Worm (Caenorhabditis elegans) whole organism, young adult: Measurements from ENCODE around the gene spp-14.

ENCODE experiments used
- die-1 ChIP-seq: sonication (generic microtip); optimal IDR thresholded peaks from 2 replicates; lab custom pipeline; 2016; ENCODE audit warnings: missing genotype, mild to moderate bottlenecking, missing genetic modification characterization, missing compliant biosample characterization
- dox-1 ChIP-seq: fragments of 200-800 bp; sonication (Bioruptor generic); IDR thresholded peaks from 2 replicates; pipeline ENCODE4 v1.3.6; 2022; ENCODE audit warnings: missing genetic modification reagents, missing genetic modification characterization, missing compliant biosample characterization
- let-607 ChIP-seq, 2 experiments: fragments of 200-800 bp in 1 of 2; sonication (Bioruptor generic) in 1 of 2; sonication (generic microtip) in 1 of 2; optimal IDR thresholded peaks; 2 replicates each; lab custom pipeline; 2016 to 2018; ENCODE audit warnings: mild to moderate bottlenecking in 2 of 2, missing compliant biosample characterization in 2 of 2, missing genetic modification characterization in 2 of 2, moderate library complexity in 2 of 2, missing genotype in 1 of 2
- nhr-90 ChIP-seq: sonication (generic microtip); optimal IDR thresholded peaks from 2 replicates; lab custom pipeline; 2016; ENCODE audit warnings: missing genotype, mild to moderate bottlenecking, missing genetic modification characterization, missing compliant biosample characterization
- pha-4 ChIP-seq: fragments of 150-350 bp; sonication (generic microtip); optimal IDR thresholded peaks from 2 replicates; lab custom pipeline; 2014; ENCODE audit warnings: missing biosample characterization, missing genetic modification reagents, missing genetic modification characterization

ce11 chrX:7725615-7726014, at the start of gene spp-14:
- no peak for TF ChIP-seq dox-1 (GFP tag; lab: Robert Waterston, UW)
- TF ChIP-seq die-1 (tag; lab: Kevin White, UChicago) = no peak
- TF ChIP-seq nhr-90 = no peak
- peak in 1 of 2 experiments; percentile 3 for TF ChIP-seq let-607 (tag; optimal IDR thresholded peaks at IDR 0.05; lab: Kevin White, UChicago)
- TF ChIP-seq pha-4 (tag; lab: Kevin White, UChicago) = no peak
